Worm (Caenorhabditis elegans) whole organism, L3 larva: ENCODE results near the gene thoc-2.

Source experiments
- R02D3.7 ChIP-seq: fragments of 150-350 bp; optimal IDR thresholded peaks from 2 replicates; lab custom pipeline; 2014; ENCODE audit warnings: missing biosample characterization, missing genetic modification characterization
- ZK546.5 ChIP-seq: sonication (generic microtip); optimal IDR thresholded peaks from 2 replicates; lab custom pipeline; 2017; ENCODE audit warnings: missing biosample characterization, missing genetic modification characterization
- aly-2 ChIP-seq: fragments of 150-350 bp; optimal IDR thresholded peaks from 2 replicates; lab custom pipeline; 2014; ENCODE audit warnings: missing biosample characterization, missing genetic modification characterization
- ama-1 ChIP-seq: fragments of 150-350 bp; optimal IDR thresholded peaks from 2 replicates; lab custom pipeline; 2018
- ceh-16 ChIP-seq: sonication (generic microtip); optimal IDR thresholded peaks from 2 replicates; lab custom pipeline; 2017; ENCODE audit warnings: missing biosample characterization, missing genetic modification characterization
- ceh-28 ChIP-seq: fragments of 150-350 bp; optimal IDR thresholded peaks from 2 replicates; lab custom pipeline; 2014; ENCODE audit warnings: missing biosample characterization, missing genetic modification reagents, missing genetic modification characterization
- ceh-82 ChIP-seq: fragments of 150-350 bp; optimal IDR thresholded peaks from 2 replicates; lab custom pipeline; 2014; ENCODE audit warnings: missing biosample characterization, missing genetic modification characterization
- ceh-9 ChIP-seq: sonication (generic microtip); optimal IDR thresholded peaks from 2 replicates; lab custom pipeline; 2018; ENCODE audit warnings: missing biosample characterization, missing genetic modification characterization
- daf-12 ChIP-seq: fragments of 150-350 bp; optimal IDR thresholded peaks from 2 replicates; lab custom pipeline; 2014; ENCODE audit warnings: missing biosample characterization, missing genetic modification reagents, missing genetic modification characterization
- egl-27 ChIP-seq: sonication (generic microtip); optimal IDR thresholded peaks from 4 replicates; lab custom pipeline; 2017; ENCODE audit warnings: missing biosample characterization, missing genetic modification reagents, missing genetic modification characterization
- egl-5 ChIP-seq: fragments of 150-350 bp; optimal IDR thresholded peaks from 2 replicates; lab custom pipeline; 2017; ENCODE audit warnings: missing biosample characterization, missing genetic modification reagents, missing genetic modification characterization, inconsistent platforms
- elt-1 ChIP-seq: fragments of 150-350 bp; optimal IDR thresholded peaks from 2 replicates; lab custom pipeline; 2014; ENCODE audit warnings: missing biosample characterization, missing genetic modification characterization
- elt-2 ChIP-seq: sonication (generic microtip); optimal IDR thresholded peaks from 2 replicates; lab custom pipeline; 2016; ENCODE audit warnings: missing genetic modification reagents, mild to moderate bottlenecking, missing genetic modification characterization, missing compliant biosample characterization
- elt-3 ChIP-seq, 3 experiments: fragments of 150-350 bp in 1 of 3; sonication (generic microtip) in 2 of 3; optimal IDR thresholded peaks; 2 replicates in 2 of 3; 4 replicates in 1 of 3; lab custom pipeline; 2014 to 2017; ENCODE audit warnings: missing biosample characterization in 3 of 3, missing genetic modification characterization in 3 of 3
- eor-1 ChIP-seq, 2 experiments: fragments of 150-350 bp; optimal IDR thresholded peaks; 2 replicates each; lab custom pipeline; 2014 to 2018; ENCODE audit warnings: missing biosample characterization in 2 of 2, missing genetic modification characterization in 2 of 2
- fkh-10 ChIP-seq: sonication (generic microtip); optimal IDR thresholded peaks from 2 replicates; lab custom pipeline; 2017; ENCODE audit warnings: missing biosample characterization, missing genetic modification reagents, missing genetic modification characterization
- fkh-2 ChIP-seq: fragments of 150-350 bp; optimal IDR thresholded peaks from 2 replicates; lab custom pipeline; 2014; ENCODE audit warnings: missing biosample characterization, missing genetic modification reagents, missing genetic modification characterization
- fos-1 ChIP-seq: fragments of 150-350 bp; optimal IDR thresholded peaks from 2 replicates; lab custom pipeline; 2014; ENCODE audit warnings: missing biosample characterization, missing genetic modification characterization
- hmg-11 ChIP-seq: sonication (generic microtip); optimal IDR thresholded peaks from 2 replicates; lab custom pipeline; 2016; ENCODE audit warnings: missing genetic modification characterization, missing compliant biosample characterization
- jun-1 ChIP-seq: fragments of 150-350 bp; optimal IDR thresholded peaks from 2 replicates; lab custom pipeline; 2014; ENCODE audit warnings: missing biosample characterization, missing genetic modification reagents, missing genetic modification characterization
- lin-15B ChIP-seq: fragments of 150-350 bp; optimal IDR thresholded peaks from 2 replicates; lab custom pipeline; 2014; ENCODE audit warnings: missing biosample characterization, missing genetic modification characterization
- lin-39 ChIP-seq: fragments of 150-350 bp; optimal IDR thresholded peaks from 2 replicates; lab custom pipeline; 2018; ENCODE audit warnings: missing biosample characterization, missing genetic modification reagents, missing genetic modification characterization
- lsy-12 ChIP-seq: sonication (generic microtip); optimal IDR thresholded peaks from 2 replicates; lab custom pipeline; 2016; ENCODE audit warnings: mild to moderate bottlenecking, missing genetic modification characterization, missing compliant biosample characterization
- mdl-1 ChIP-seq: fragments of 150-350 bp; optimal IDR thresholded peaks from 2 replicates; lab custom pipeline; 2014; ENCODE audit warnings: missing biosample characterization, missing genetic modification characterization
- mml-1 ChIP-seq: fragments of 150-350 bp; sonication (generic microtip); optimal IDR thresholded peaks from 3 replicates; lab custom pipeline; 2014; ENCODE audit warnings: missing biosample characterization, missing genetic modification characterization
- nfya-1 ChIP-seq: sonication (generic microtip); optimal IDR thresholded peaks from 2 replicates; lab custom pipeline; 2017; ENCODE audit warnings: missing genetic modification characterization, mild to moderate bottlenecking, missing compliant biosample characterization, antibody characterized with exemption, moderate library complexity; ENCODE audit not compliant: insufficient read depth
- nhr-11 ChIP-seq: fragments of 150-350 bp; optimal IDR thresholded peaks from 2 replicates; lab custom pipeline; 2014; ENCODE audit warnings: missing biosample characterization, missing genetic modification characterization
- nhr-12 ChIP-seq: fragments of 150-350 bp; optimal IDR thresholded peaks from 2 replicates; lab custom pipeline; 2014; ENCODE audit warnings: missing biosample characterization, missing genetic modification characterization
- nhr-23 ChIP-seq: fragments of 150-350 bp; optimal IDR thresholded peaks from 2 replicates; lab custom pipeline; 2014; ENCODE audit warnings: missing biosample characterization, missing genetic modification reagents, missing genetic modification characterization
- nhr-237 ChIP-seq: fragments of 150-350 bp; optimal IDR thresholded peaks from 2 replicates; lab custom pipeline; 2014; ENCODE audit warnings: missing biosample characterization, missing genetic modification characterization
- nhr-25 ChIP-seq: sonication (generic microtip); optimal IDR thresholded peaks from 2 replicates; lab custom pipeline; 2017; ENCODE audit warnings: missing biosample characterization, missing genetic modification characterization
- nhr-28 ChIP-seq: fragments of 150-350 bp; optimal IDR thresholded peaks from 2 replicates; lab custom pipeline; 2014; ENCODE audit warnings: missing biosample characterization, missing genetic modification characterization
- nhr-43 ChIP-seq: sonication (generic microtip); optimal IDR thresholded peaks from 2 replicates; lab custom pipeline; 2016; ENCODE audit warnings: mild to moderate bottlenecking, missing genetic modification characterization, missing compliant biosample characterization; ENCODE audit not compliant: poor library complexity, severe bottlenecking
- nhr-67 ChIP-seq: fragments of 150-350 bp; optimal IDR thresholded peaks from 2 replicates; lab custom pipeline; 2014; ENCODE audit warnings: missing biosample characterization, missing genetic modification characterization
- nhr-76 ChIP-seq: fragments of 150-350 bp; sonication (generic microtip); optimal IDR thresholded peaks from 5 replicates; lab custom pipeline; 2014; ENCODE audit warnings: missing biosample characterization, missing genetic modification characterization
- nhr-77 ChIP-seq: fragments of 150-350 bp; optimal IDR thresholded peaks from 2 replicates; lab custom pipeline; 2014; ENCODE audit warnings: missing biosample characterization, missing genetic modification characterization
- pha-4 ChIP-seq: fragments of 150-350 bp; optimal IDR thresholded peaks from 2 replicates; lab custom pipeline; 2014; ENCODE audit warnings: missing biosample characterization, missing genetic modification reagents, missing genetic modification characterization
- pqm-1 ChIP-seq: fragments of 150-350 bp; optimal IDR thresholded peaks from 2 replicates; lab custom pipeline; 2017; ENCODE audit warnings: missing biosample characterization, missing genetic modification characterization, inconsistent platforms
- sea-2 ChIP-seq: fragments of 150-350 bp; sonication (generic microtip); optimal IDR thresholded peaks from 4 replicates; lab custom pipeline; 2014; ENCODE audit warnings: missing biosample characterization, missing genetic modification reagents, missing genetic modification characterization
- skn-1 ChIP-seq: fragments of 150-350 bp; optimal IDR thresholded peaks from 2 replicates; lab custom pipeline; 2014; ENCODE audit warnings: missing biosample characterization, missing genetic modification characterization
- snpc-4 ChIP-seq: fragments of 150-350 bp; optimal IDR thresholded peaks from 2 replicates; lab custom pipeline; 2014; ENCODE audit warnings: missing biosample characterization, missing genetic modification characterization
- tbx-2 ChIP-seq: sonication (generic microtip); optimal IDR thresholded peaks from 2 replicates; lab custom pipeline; 2016; ENCODE audit warnings: mild to moderate bottlenecking, missing genetic modification characterization, missing compliant biosample characterization
- unc-39 ChIP-seq: sonication (generic microtip); optimal IDR thresholded peaks from 4 replicates; lab custom pipeline; 2017; ENCODE audit warnings: missing biosample characterization, missing genetic modification characterization
- unc-62 ChIP-seq: fragments of 150-350 bp; sonication (generic microtip); optimal IDR thresholded peaks from 4 replicates; lab custom pipeline; 2014; ENCODE audit warnings: missing biosample characterization, missing genetic modification reagents, missing genetic modification characterization
- zag-1 ChIP-seq: fragments of 150-350 bp; optimal IDR thresholded peaks from 2 replicates; lab custom pipeline; 2014; ENCODE audit warnings: missing biosample characterization, missing genetic modification characterization
- ztf-11 ChIP-seq: fragments of 150-350 bp; optimal IDR thresholded peaks from 2 replicates; lab custom pipeline; 2014; ENCODE audit warnings: missing biosample characterization, missing genetic modification characterization
- ztf-4 ChIP-seq: fragments of 150-350 bp; optimal IDR thresholded peaks from 2 replicates; lab custom pipeline; 2014; ENCODE audit warnings: missing biosample characterization, missing genetic modification characterization

thoc-2 gene

ce11 chrIII:6420201-6420600, 52.4 kb downstream of the thoc-2 start:
- TF ChIP-seq hmg-11 (tag; lab: Kevin White, UChicago): no peak
- TF ChIP-seq ceh-82 (tag; lab: Kevin White, UChicago): no peak
- no peak for TF ChIP-seq lin-39
- TF ChIP-seq daf-12 (tag; lab: Kevin White, UChicago): no peak
- TF ChIP-seq lin-15B (tag; lab: Kevin White, UChicago): no peak
- TF ChIP-seq fkh-10: no peak
- TF ChIP-seq nfya-1 (tag; lab: Kevin White, UChicago): peak; percentile 10
- TF ChIP-seq nhr-76: no peak
- TF ChIP-seq lsy-12: no peak
- peak; percentile 28 for TF ChIP-seq pha-4 (tag; lab: Kevin White, UChicago)
- no peak for TF ChIP-seq nhr-12 (tag; lab: Kevin White, UChicago)
- peak; percentile 34 for TF ChIP-seq nhr-23
- peak; percentile 12 for TF ChIP-seq nhr-43
- TF ChIP-seq skn-1 (tag; lab: Kevin White, UChicago): no peak
- TF ChIP-seq pqm-1 (tag; lab: Kevin White, UChicago): no peak
- no peak for TF ChIP-seq ZK546.5 (tag; lab: Kevin White, UChicago)
- TF ChIP-seq fkh-2: no peak
- no peak for TF ChIP-seq jun-1 (tag; lab: Kevin White, UChicago)
- TF ChIP-seq egl-27 (tag; lab: Kevin White, UChicago): no peak
- TF ChIP-seq elt-2 (tag; lab: Kevin White, UChicago): no peak
- TF ChIP-seq aly-2 (tag; lab: Kevin White, UChicago): no peak
- TF ChIP-seq unc-39 (tag; lab: Kevin White, UChicago): no peak
- TF ChIP-seq nhr-11: no peak
- TF ChIP-seq elt-3 (tag; optimal IDR thresholded peaks at IDR 0.05; lab: Kevin White, UChicago): no peak
- no peak for TF ChIP-seq mdl-1 (tag; lab: Kevin White, UChicago)
- no peak for TF ChIP-seq nhr-67 (tag; lab: Kevin White, UChicago)
- peak; percentile 32 for TF ChIP-seq egl-5
- TF ChIP-seq ceh-28 (tag; lab: Kevin White, UChicago): no peak
- TF ChIP-seq ztf-4: no peak
- TF ChIP-seq ama-1 (lab: Kevin White, UChicago): peak; percentile 42
- TF ChIP-seq mml-1 (tag; lab: Kevin White, UChicago): no peak
- no peak for TF ChIP-seq ztf-11
- TF ChIP-seq nhr-77 (tag; lab: Kevin White, UChicago): no peak
- no peak for TF ChIP-seq nhr-237 (tag; lab: Kevin White, UChicago)
- no peak for TF ChIP-seq elt-1 (tag; lab: Kevin White, UChicago)
- no peak for TF ChIP-seq tbx-2 (tag; lab: Kevin White, UChicago)
- TF ChIP-seq eor-1 (tag; optimal IDR thresholded peaks at IDR 0.05; lab: Kevin White, UChicago): no peak
- peak; percentile 30 for TF ChIP-seq snpc-4 (tag; lab: Kevin White, UChicago)
- TF ChIP-seq R02D3.7: no peak
- no peak for TF ChIP-seq ceh-16 (tag; lab: Kevin White, UChicago)
- TF ChIP-seq nhr-28 (tag; lab: Kevin White, UChicago): no peak
- peak; percentile 61 for TF ChIP-seq nhr-25
- no peak for TF ChIP-seq sea-2 (GFP tag; lab: Kevin White, UChicago)
- no peak for TF ChIP-seq unc-62 (GFP tag; lab: Kevin White, UChicago)
- no peak for TF ChIP-seq fos-1 (tag; lab: Kevin White, UChicago)
- TF ChIP-seq ceh-9 (tag; lab: Kevin White, UChicago): no peak
- TF ChIP-seq zag-1 (tag; lab: Kevin White, UChicago): no peak

- TF ChIP-seq nhr-43: peak; percentile 96
- TF ChIP-seq egl-27 (tag; lab: Kevin White, UChicago): peak; percentile 63
- TF ChIP-seq nhr-67 (tag; lab: Kevin White, UChicago): no peak
- peak; percentile 30 for TF ChIP-seq nhr-11
- peak; percentile 22 for TF ChIP-seq ceh-82 (tag; lab: Kevin White, UChicago)
- no peak for TF ChIP-seq sea-2 (GFP tag; lab: Kevin White, UChicago)
- TF ChIP-seq skn-1 (tag; lab: Kevin White, UChicago): peak; percentile 76
- TF ChIP-seq fos-1 (tag; lab: Kevin White, UChicago): no peak
- peak; percentile 92 for TF ChIP-seq nhr-25
- TF ChIP-seq nhr-12 (tag; lab: Kevin White, UChicago): no peak
- no peak for TF ChIP-seq ztf-4
- TF ChIP-seq zag-1 (tag; lab: Kevin White, UChicago): no peak
- TF ChIP-seq nhr-77 (tag; lab: Kevin White, UChicago): peak; percentile 30
- no peak for TF ChIP-seq unc-39 (tag; lab: Kevin White, UChicago)
- TF ChIP-seq mml-1 (tag; lab: Kevin White, UChicago): no peak
- TF ChIP-seq nhr-23: peak; percentile 97
- TF ChIP-seq ceh-16 (tag; lab: Kevin White, UChicago): no peak
- TF ChIP-seq daf-12 (tag; lab: Kevin White, UChicago): no peak
- peak; percentile 88 for TF ChIP-seq jun-1 (tag; lab: Kevin White, UChicago)
- peak in 1 of 2 experiments; percentile 21 for TF ChIP-seq eor-1 (tag; optimal IDR thresholded peaks at IDR 0.05; lab: Kevin White, UChicago)
- TF ChIP-seq fkh-2: no peak
- TF ChIP-seq elt-1 (tag; lab: Kevin White, UChicago): peak; percentile 9
- TF ChIP-seq aly-2 (tag; lab: Kevin White, UChicago): no peak
- peak; percentile 78 for TF ChIP-seq nfya-1 (tag; lab: Kevin White, UChicago)
- peak; percentile 88 for TF ChIP-seq lsy-12
- no peak for TF ChIP-seq nhr-76
- peak; percentile 79 for TF ChIP-seq lin-39
- TF ChIP-seq mdl-1 (tag; lab: Kevin White, UChicago): peak; percentile 95
- peak in 2 of 3 experiments; percentile 19 to 34 for TF ChIP-seq elt-3 (tag; optimal IDR thresholded peaks at IDR 0.05; lab: Kevin White, UChicago)
- TF ChIP-seq lin-15B (tag; lab: Kevin White, UChicago): peak; percentile 50
- peak; percentile 68 for TF ChIP-seq ceh-28 (tag; lab: Kevin White, UChicago)
- TF ChIP-seq nhr-28 (tag; lab: Kevin White, UChicago): no peak
- TF ChIP-seq snpc-4 (tag; lab: Kevin White, UChicago): peak; percentile 35
- TF ChIP-seq ZK546.5 (tag; lab: Kevin White, UChicago): no peak
- TF ChIP-seq elt-2 (tag; lab: Kevin White, UChicago): peak; percentile 92
- peak; percentile 75 for TF ChIP-seq ama-1 (lab: Kevin White, UChicago)
- TF ChIP-seq hmg-11 (tag; lab: Kevin White, UChicago): peak; percentile 66
These were observed 53.2 kb downstream of the thoc-2 start for ce11 chrIII:6420995-6421404.
